Worm (Caenorhabditis elegans) whole organism, L1 larva: Measurements from ENCODE around the gene C30H6.8.

Experiments
- snpc-4 ChIP-seq: fragments of 150-350 bp; optimal IDR thresholded peaks from 2 replicates; lab custom pipeline; 2014; ENCODE audit warnings: missing biosample characterization, missing genetic modification characterization
- ztf-11 ChIP-seq, 2 experiments: sonication (generic microtip); optimal IDR thresholded peaks; 2 replicates each; lab custom pipeline; 2016 to 2017; ENCODE audit warnings: missing genetic modification characterization in 2 of 2, missing biosample characterization in 1 of 2, missing compliant biosample characterization in 1 of 2

- no peak for TF ChIP-seq ztf-11 (tag; optimal IDR thresholded peaks at IDR 0.05; lab: Kevin White, UChicago)
- TF ChIP-seq snpc-4 (tag; lab: Kevin White, UChicago): no peak
Observed at ce11 chrIV:17426970-17427369, 44.8 kb downstream of the C30H6.8 start.
